Fruit fly (Drosophila melanogaster) whole organism, embryonic: ENCODE measurements around the gene CG3505.

Experiments used
- Atf-2 ChIP-seq: fragments of 200-800 bp; sonication (Bioruptor generic); optimal IDR thresholded peaks from 2 replicates; lab custom pipeline; 2016; ENCODE audit warnings: missing biosample characterization, missing genetic modification characterization
- CG11696 ChIP-seq: fragments of 200-800 bp; sonication (Bioruptor generic); IDR thresholded peaks from 2 replicates; pipeline ENCODE4 v1.3.6; 2022; ENCODE audit warnings: missing biosample characterization, missing genetic modification characterization
- CG12219 ChIP-seq: fragments of 200-800 bp; sonication (Bioruptor generic); optimal IDR thresholded peaks from 3 replicates; lab custom pipeline; 2018; ENCODE audit warnings: missing biosample characterization, mild to moderate bottlenecking, missing genetic modification characterization
- CG15696 ChIP-seq: fragments of 200-800 bp; sonication (Bioruptor generic); optimal IDR thresholded peaks from 2 replicates; lab custom pipeline; 2019; ENCODE audit warnings: missing biosample characterization, mild to moderate bottlenecking, missing genetic modification characterization, moderate library complexity
- CG1792 ChIP-seq: fragments of 200-800 bp; sonication (Bioruptor generic); optimal IDR thresholded peaks from 2 replicates; lab custom pipeline; 2016; ENCODE audit warnings: missing biosample characterization, missing genetic modification characterization
- CG2199 ChIP-seq: fragments of 200-800 bp; sonication (Bioruptor generic); IDR thresholded peaks from 3 replicates; pipeline ENCODE4 v1.3.6; 2022; ENCODE audit warnings: missing biosample characterization, missing genetic modification characterization
- CG30020 ChIP-seq: fragments of 200-800 bp; optimal IDR thresholded peaks from 2 replicates; lab custom pipeline; 2019; ENCODE audit warnings: missing biosample characterization, mild to moderate bottlenecking, missing genetic modification characterization, moderate library complexity
- CG32767 ChIP-seq: fragments of 200-800 bp; sonication (Bioruptor generic); IDR thresholded peaks from 2 replicates; pipeline ENCODE4 v1.3.6; 2022; ENCODE audit warnings: missing biosample characterization, missing genetic modification characterization
- CG6175 ChIP-seq: fragments of 200-800 bp; sonication (Bioruptor generic); IDR thresholded peaks from 3 replicates; pipeline ENCODE4 v1.3.6; 2022; ENCODE audit warnings: missing biosample characterization, missing genetic modification characterization
- CG8089 ChIP-seq: fragments of 200-800 bp; sonication (Bioruptor generic); optimal IDR thresholded peaks from 3 replicates; lab custom pipeline; 2016; ENCODE audit warnings: missing biosample characterization, missing genetic modification characterization
- CG9797 ChIP-seq: fragments of 200-800 bp; sonication (Bioruptor generic); optimal IDR thresholded peaks from 3 replicates; lab custom pipeline; 2018; ENCODE audit warnings: missing biosample characterization, mild to moderate bottlenecking, missing genetic modification characterization
- CG9876 ChIP-seq: fragments of 200-800 bp; sonication (Bioruptor generic); optimal IDR thresholded peaks from 2 replicates; lab custom pipeline; 2016; ENCODE audit warnings: missing biosample characterization, missing genetic modification characterization
- CHES-1-like ChIP-seq: fragments of 200-800 bp; sonication (Bioruptor generic); optimal IDR thresholded peaks from 2 replicates; lab custom pipeline; 2016; ENCODE audit warnings: missing biosample characterization, missing genetic modification characterization
- D19B ChIP-seq: fragments of 200-800 bp; sonication (Bioruptor generic); optimal IDR thresholded peaks from 2 replicates; lab custom pipeline; 2017; ENCODE audit warnings: missing biosample characterization, mild to moderate bottlenecking, missing genetic modification characterization
- Dref ChIP-seq: fragments of 200-800 bp; sonication (Bioruptor generic); IDR thresholded peaks from 2 replicates; pipeline ENCODE4 v1.3.6; 2022; ENCODE audit warnings: missing biosample characterization, missing genetic modification characterization
- E2f2 ChIP-seq: fragments of 200-800 bp; sonication (Bioruptor generic); IDR thresholded peaks from 2 replicates; pipeline ENCODE4 v1.3.6; 2022; ENCODE audit warnings: missing biosample characterization, missing genetic modification characterization
- Gsc ChIP-seq: fragments of 200-800 bp; sonication (Bioruptor generic); IDR thresholded peaks from 2 replicates; pipeline ENCODE4 v1.3.6; 2022; ENCODE audit warnings: missing biosample characterization, missing genetic modification characterization
- Hmr ChIP-seq: fragments of 200-800 bp; sonication (Bioruptor generic); optimal IDR thresholded peaks from 3 replicates; lab custom pipeline; 2017; ENCODE audit warnings: mild to moderate bottlenecking, missing biosample characterization, missing genetic modification reagents, missing genetic modification characterization
- Hr51 ChIP-seq, 2 experiments: fragments of 200-800 bp; sonication (Bioruptor generic); optimal IDR thresholded peaks; 2 replicates in 1 of 2; 3 replicates in 1 of 2; lab custom pipeline; 2016 to 2018; ENCODE audit warnings: missing biosample characterization in 2 of 2, missing genetic modification characterization in 2 of 2, mild to moderate bottlenecking in 1 of 2, moderate library complexity in 1 of 2
- Med ChIP-seq: fragments of 200-800 bp; sonication (Bioruptor generic); peaks from one replicate; lab custom pipeline; 2016; ENCODE audit warnings: missing biosample characterization, missing genetic modification characterization, mild to moderate bottlenecking, inconsistent platforms, moderate library complexity
- NC2α ChIP-seq: fragments of 200-800 bp; sonication (Bioruptor generic); optimal IDR thresholded peaks from 2 replicates; lab custom pipeline; 2016; ENCODE audit warnings: missing biosample characterization, missing genetic modification characterization
- Ptx1 ChIP-seq: fragments of 200-800 bp; sonication (Bioruptor generic); IDR thresholded peaks from 2 replicates; pipeline ENCODE4 v1.3.6; 2022; ENCODE audit warnings: missing biosample characterization, missing genetic modification characterization
- Ravus ChIP-seq: fragments of 200-800 bp; sonication (Bioruptor generic); IDR thresholded peaks from 2 replicates; pipeline ENCODE4 v1.3.6; 2022; ENCODE audit warnings: missing biosample characterization, missing genetic modification characterization
- Six4 ChIP-seq: fragments of 200-800 bp; sonication (Bioruptor generic); optimal IDR thresholded peaks from 2 replicates; lab custom pipeline; 2016; ENCODE audit warnings: missing biosample characterization, missing genetic modification characterization
- Ssrp ChIP-seq: fragments of 200-800 bp; sonication (Bioruptor generic); optimal IDR thresholded peaks from 2 replicates; lab custom pipeline; 2018; ENCODE audit warnings: missing biosample characterization, mild to moderate bottlenecking, missing genetic modification characterization, moderate library complexity
- ara ChIP-seq: fragments of 200-800 bp; sonication (Bioruptor generic); IDR thresholded peaks from 2 replicates; pipeline ENCODE4 v1.3.6; 2022; ENCODE audit warnings: missing biosample characterization, missing genetic modification characterization
- ase ChIP-seq: fragments of 200-800 bp; sonication (Bioruptor generic); IDR thresholded peaks from 3 replicates; pipeline ENCODE4 v1.3.6; 2022; ENCODE audit warnings: missing biosample characterization, missing genetic modification characterization
- chif ChIP-seq, 2 experiments: fragments of 200-800 bp; sonication (Bioruptor generic); optimal IDR thresholded peaks; 3 replicates each; lab custom pipeline; 2016; ENCODE audit warnings: missing biosample characterization in 2 of 2, missing genetic modification characterization in 2 of 2
- crol ChIP-seq: fragments of 200-800 bp; sonication (Bioruptor generic); IDR thresholded peaks from 2 replicates; pipeline ENCODE4 v1.3.6; 2022; ENCODE audit warnings: missing biosample characterization, missing genetic modification characterization
- cwo ChIP-seq: fragments of 200-800 bp; sonication (Bioruptor generic); optimal IDR thresholded peaks from 3 replicates; lab custom pipeline; 2017; ENCODE audit warnings: missing biosample characterization, missing genetic modification characterization, mild to moderate bottlenecking, moderate library complexity, missing genetic modification reagents
- dysf ChIP-seq: fragments of 200-800 bp; sonication (Bioruptor generic); IDR thresholded peaks from 3 replicates; pipeline ENCODE4 v1.3.6; 2022; ENCODE audit warnings: missing biosample characterization, missing genetic modification characterization
- fd96Cb ChIP-seq: fragments of 200-800 bp; sonication (Bioruptor generic); optimal IDR thresholded peaks from 2 replicates; lab custom pipeline; 2018; ENCODE audit warnings: missing biosample characterization, mild to moderate bottlenecking, missing genetic modification characterization, moderate library complexity
- gcm ChIP-seq: fragments of 200-800 bp; sonication (Bioruptor generic); optimal IDR thresholded peaks from 2 replicates; lab custom pipeline; 2019; ENCODE audit warnings: missing biosample characterization, mild to moderate bottlenecking, missing genetic modification characterization, moderate library complexity
- insv ChIP-seq, 2 experiments: fragments of 200-800 bp; sonication (Bioruptor generic); optimal IDR thresholded peaks; 3 replicates each; lab custom pipeline; 2016 to 2018; ENCODE audit warnings: missing biosample characterization in 2 of 2, missing genetic modification characterization in 2 of 2
- lilli ChIP-seq: fragments of 200-800 bp; sonication (Bioruptor generic); optimal IDR thresholded peaks from 3 replicates; lab custom pipeline; 2016; ENCODE audit warnings: missing biosample characterization, missing genetic modification characterization
- nerfin-1 ChIP-seq: fragments of 200-800 bp; sonication (Bioruptor generic); optimal IDR thresholded peaks from 3 replicates; lab custom pipeline; 2019; ENCODE audit warnings: missing biosample characterization, mild to moderate bottlenecking, missing genetic modification characterization, moderate library complexity
- nom ChIP-seq: fragments of 200-800 bp; sonication (Bioruptor generic); optimal IDR thresholded peaks from 2 replicates; lab custom pipeline; 2017; ENCODE audit warnings: missing biosample characterization, missing genetic modification characterization, mild to moderate bottlenecking, moderate library complexity, missing genetic modification reagents
- otp ChIP-seq: fragments of 200-800 bp; sonication (Bioruptor generic); IDR thresholded peaks from 3 replicates; pipeline ENCODE4, ENCODE4 v1.3.6; 2022; ENCODE audit warnings: missing biosample characterization, missing genetic modification characterization
- ranshi ChIP-seq: fragments of 200-800 bp; sonication (Bioruptor generic); IDR thresholded peaks from 2 replicates; pipeline ENCODE4 v1.3.6; 2022; ENCODE audit warnings: missing biosample characterization, missing genetic modification characterization
- sens ChIP-seq: fragments of 200-800 bp; sonication (Bioruptor generic); peaks from one replicate; lab custom pipeline; 2016; ENCODE audit warnings: missing biosample characterization, missing genetic modification characterization
- slp2 ChIP-seq: fragments of 200-800 bp; sonication (Bioruptor generic); optimal IDR thresholded peaks from 2 replicates; lab custom pipeline; 2016; ENCODE audit warnings: missing biosample characterization, missing genetic modification characterization
- ssp ChIP-seq: fragments of 200-800 bp; sonication (Bioruptor generic); IDR thresholded peaks from 2 replicates; pipeline ENCODE4 v1.3.6; 2022; ENCODE audit warnings: missing biosample characterization, missing genetic modification characterization
- stc ChIP-seq: fragments of 200-800 bp; sonication (Bioruptor generic); IDR thresholded peaks from 2 replicates; pipeline ENCODE4 v1.3.6; 2022; ENCODE audit warnings: missing biosample characterization, missing genetic modification characterization
- sug ChIP-seq: fragments of 200-800 bp; optimal IDR thresholded peaks from 2 replicates; lab custom pipeline; 2019; ENCODE audit warnings: missing biosample characterization, mild to moderate bottlenecking, missing genetic modification characterization, moderate library complexity
- toy ChIP-seq: fragments of 200-800 bp; sonication (Bioruptor generic); IDR thresholded peaks from 2 replicates; pipeline ENCODE4 v1.3.6; 2022; ENCODE audit warnings: missing biosample characterization, missing genetic modification characterization
- tup ChIP-seq: fragments of 200-800 bp; sonication (Bioruptor generic); optimal IDR thresholded peaks from 2 replicates; lab custom pipeline; 2016; ENCODE audit warnings: missing biosample characterization, mild to moderate bottlenecking, missing genetic modification characterization, moderate library complexity
- twi ChIP-seq: fragments of 200-800 bp; optimal IDR thresholded peaks from 2 replicates; lab custom pipeline; 2019; ENCODE audit warnings: missing biosample characterization, mild to moderate bottlenecking, missing genetic modification characterization, moderate library complexity

The CG3505 gene

DNA sequence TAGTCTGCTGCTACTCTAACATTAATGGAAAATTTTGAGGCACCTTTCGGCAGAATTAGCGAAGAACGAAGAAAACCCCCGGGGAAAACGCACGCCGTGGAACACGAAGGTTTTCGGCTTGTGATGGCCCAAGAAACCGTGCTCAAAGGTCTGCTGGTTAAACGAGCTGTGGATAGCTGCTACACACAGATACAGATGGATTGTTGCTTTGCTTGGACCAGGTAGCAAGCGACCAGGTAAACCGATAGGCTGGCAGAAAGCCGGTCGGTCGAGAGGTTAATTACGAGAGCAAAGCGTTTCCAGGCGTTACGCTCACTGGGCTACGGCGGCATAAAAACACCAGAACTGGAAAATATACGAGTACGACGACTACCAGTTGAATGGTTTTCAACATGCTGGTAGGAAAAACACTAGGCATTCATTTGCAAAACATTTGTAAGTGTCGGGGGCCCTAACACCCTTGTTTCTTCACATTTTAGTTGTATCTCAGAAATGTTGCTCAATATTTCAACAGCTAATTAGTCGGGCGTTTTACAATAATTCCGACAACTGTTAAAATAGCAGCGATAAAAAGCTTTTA lies 4.9 kb upstream of the CG3505 start (continued):
- TF ChIP-seq twi (tag; lab: Kevin White, UChicago) (peak; percentile 34), tup (GFP tag; lab: Kevin White, UChicago) (no peak), CG2199 (GFP tag; lab: Robert Waterston, UW) (peak; percentile 100), insv (GFP tag; optimal IDR thresholded peaks at IDR 0.05; lab: Kevin White, UChicago) (peak in 1 of 2 experiments; percentile 7), chif (GFP tag; optimal IDR thresholded peaks at IDR 0.05; lab: Kevin White, UChicago) (no peak), Ravus (GFP tag; lab: Robert Waterston, UW) (no peak), CG8089 (GFP tag; lab: Kevin White, UChicago) (no peak), gcm (GFP tag; lab: Kevin White, UChicago) (peak; percentile 50), ara (GFP tag; lab: Robert Waterston, UW) (0 out of 2 replicates have a peak, but pooled peaks have one; percentile 38), NC2α (GFP tag; lab: Kevin White, UChicago) (no peak), stc (GFP tag; lab: Robert Waterston, UW) (0 out of 2 replicates have a peak, but pooled peaks have one; percentile 9), CG15696 (tag; lab: Kevin White, UChicago) (no peak), CG9797 (GFP tag; lab: Kevin White, UChicago) (no peak)
- TF ChIP-seq, all 482 proteins: peak for 27

dm6 chr3R:14653039-14653852 lies 4.0 kb upstream of the CG3505 start:
- TF ChIP-seq fd96Cb (tag; lab: Kevin White, UChicago) (no peak), sug (tag; lab: Kevin White, UChicago) (no peak), CHES-1-like (GFP tag; lab: Kevin White, UChicago) (no peak), Gsc (GFP tag; lab: Robert Waterston, UW) (no peak), Hmr (GFP tag; lab: Kevin White, UChicago) (no peak), Ssrp (tag; lab: Kevin White, UChicago) (no peak), crol (GFP tag; lab: Robert Waterston, UW) (0 out of 2 replicates have a peak, but pooled peaks have one; percentile 47), CG1792 (GFP tag; lab: Kevin White, UChicago) (no peak), nerfin-1 (tag; lab: Kevin White, UChicago) (no peak), nom (peak; percentile 41), toy (GFP tag; lab: Robert Waterston, UW) (no peak), dysf (0 out of 3 replicates have a peak, but pooled peaks have one; percentile 38), cwo (no peak), Hr51 (GFP tag; optimal IDR thresholded peaks at IDR 0.05; lab: Kevin White, UChicago) (no peak), CG9876 (GFP tag; lab: Kevin White, UChicago) (no peak), Six4 (no peak), CG11696 (GFP tag; lab: Robert Waterston, UW) (0 out of 2 replicates have a peak, but pooled peaks have one; percentile 17), CG12219 (GFP tag; lab: Kevin White, UChicago) (no peak), lilli (GFP tag; lab: Kevin White, UChicago) (no peak), CG6175 (0 out of 3 replicates have a peak, but pooled peaks have one; percentile 9), Dref (GFP tag; lab: Robert Waterston, UW) (no peak), CG30020 (no peak), sens (GFP tag; lab: Kevin White, UChicago) (peak; percentile 42), CG32767 (GFP tag; lab: Robert Waterston, UW) (no peak), ssp (GFP tag; lab: Robert Waterston, UW) (no peak), Med (GFP tag; lab: Kevin White, UChicago) (peak; percentile 58), Ptx1 (GFP tag; lab: Robert Waterston, UW) (0 out of 2 replicates have a peak, but pooled peaks have one; percentile 9), ase (GFP tag; lab: Robert Waterston, UW) (0 out of 3 replicates have a peak, but pooled peaks have one; percentile 11), D19B (GFP tag; lab: Kevin White, UChicago) (no peak), ranshi (GFP tag; lab: Robert Waterston, UW) (no peak), otp (GFP tag; lab: Robert Waterston, UW) (0 out of 3 replicates have a peak, but pooled peaks have one; percentile 18), slp2 (GFP tag; lab: Kevin White, UChicago) (no peak), Atf-2 (GFP tag; lab: Kevin White, UChicago) (no peak), E2f2 (GFP tag; lab: Robert Waterston, UW) (0 out of 2 replicates have a peak, but pooled peaks have one; percentile 10)
